Fruit fly (Drosophila melanogaster): ENCODE measurements around the gene nub.

nub gene

DNA sequence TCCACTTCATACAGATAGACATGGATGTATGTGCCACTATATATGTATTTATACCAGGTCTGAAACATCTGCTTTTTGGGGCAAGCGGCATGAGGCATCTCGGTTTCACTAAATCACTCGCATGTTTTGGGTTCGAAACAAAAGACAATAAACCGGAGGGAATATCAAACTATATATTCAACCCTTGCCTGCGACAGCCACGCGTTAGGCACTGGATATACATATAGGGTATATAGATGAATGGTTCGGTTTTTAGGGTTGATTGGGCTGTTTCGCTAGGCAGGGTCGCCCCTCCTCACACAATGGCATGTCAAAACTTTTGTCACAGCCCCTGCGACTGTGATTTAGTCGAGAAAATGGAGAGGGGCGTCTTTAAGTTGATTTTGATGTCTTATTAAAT lies 35.7 kb downstream of the nub start:
- no peak for TF ChIP-seq noc (tag; optimal IDR thresholded peaks at IDR 0.05)

DNA sequence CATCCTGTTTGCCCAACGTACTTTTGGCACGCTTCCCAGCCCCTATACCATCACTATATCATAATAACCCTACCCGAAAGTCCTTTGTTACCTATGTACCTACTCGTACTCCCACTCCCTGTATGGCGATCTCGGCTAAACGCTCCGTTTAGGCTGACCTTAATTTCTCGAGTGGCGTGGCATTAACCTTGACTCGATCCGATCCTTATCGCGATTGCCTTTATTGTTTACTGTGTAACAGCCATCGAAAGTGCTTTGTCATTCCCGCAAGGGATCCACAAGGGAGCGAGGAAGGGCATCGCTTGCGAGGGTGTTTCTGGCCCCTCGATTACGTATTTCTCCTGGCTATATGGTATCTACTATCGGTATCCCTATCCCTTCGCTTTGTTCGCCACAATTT lies 45.7 kb downstream of the nub start:
- no peak for TF ChIP-seq noc (tag; optimal IDR thresholded peaks at IDR 0.05)

DNA sequence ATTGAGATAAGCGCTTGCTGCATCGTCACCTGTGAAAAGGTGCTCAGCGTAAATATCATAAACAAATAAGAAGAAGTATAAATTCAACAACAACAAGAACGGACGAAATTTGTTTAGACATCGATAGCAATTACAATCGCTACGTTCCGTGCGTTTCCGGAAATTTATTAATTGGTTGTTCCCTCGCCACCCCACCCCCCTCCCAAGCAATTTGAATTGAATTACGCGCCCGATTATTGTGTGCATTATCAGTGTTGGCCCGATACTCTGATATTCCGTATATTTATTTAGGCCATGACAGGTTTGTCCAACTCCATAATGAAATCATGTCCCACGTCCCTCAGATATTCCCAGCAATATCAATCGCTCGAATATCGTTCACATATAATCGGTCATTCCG lies 54.1 kb downstream of the nub start:
- TF ChIP-seq noc (tag; optimal IDR thresholded peaks at IDR 0.05), result peak; percentile 37

DNA sequence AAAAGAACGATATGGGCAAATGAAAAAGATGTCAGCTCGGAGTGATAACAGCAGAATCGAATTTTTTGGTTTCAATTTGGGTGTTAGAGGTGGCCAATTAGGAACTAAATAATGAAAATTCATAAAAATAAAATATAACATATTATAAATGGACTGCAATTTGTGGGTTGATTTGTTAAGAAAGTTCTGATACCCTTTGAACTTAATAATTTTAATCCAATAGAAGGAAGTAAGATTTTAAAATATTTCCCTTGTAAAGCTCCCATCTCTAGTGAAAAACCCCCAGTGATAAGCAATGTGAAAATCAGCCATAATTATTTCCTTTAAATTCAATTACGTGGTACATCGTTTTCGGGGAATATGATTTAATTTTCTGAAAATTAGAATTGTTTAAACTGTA lies 56.9 kb downstream of the nub start:
- TF ChIP-seq noc (tag; optimal IDR thresholded peaks at IDR 0.05), result peak; percentile 49

DNA sequence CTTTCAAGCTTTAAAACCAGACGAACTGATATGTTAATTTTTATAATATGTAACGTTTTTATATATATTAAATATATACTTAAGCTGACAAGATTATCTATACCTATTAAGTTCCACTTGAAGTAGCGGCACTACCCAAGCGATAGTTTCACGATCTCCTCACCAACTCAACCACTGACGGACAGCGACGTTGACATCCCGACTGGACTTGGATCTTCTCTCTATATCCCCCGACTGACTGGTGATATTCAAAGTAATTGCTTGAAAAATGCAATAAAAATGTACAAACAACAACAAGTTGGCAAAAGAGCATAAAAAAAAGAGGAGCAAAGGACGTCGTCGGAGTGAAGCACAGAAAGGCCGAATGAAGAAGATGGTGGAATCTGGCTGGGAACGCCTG lies 58.8 kb downstream of the nub start, which contains the start of gene Ref2:
Ref2 (minus strand) TSS at position 101 of the 400 bp plus-strand sequence.
- no peak for TF ChIP-seq noc (tag; optimal IDR thresholded peaks at IDR 0.05)

DNA sequence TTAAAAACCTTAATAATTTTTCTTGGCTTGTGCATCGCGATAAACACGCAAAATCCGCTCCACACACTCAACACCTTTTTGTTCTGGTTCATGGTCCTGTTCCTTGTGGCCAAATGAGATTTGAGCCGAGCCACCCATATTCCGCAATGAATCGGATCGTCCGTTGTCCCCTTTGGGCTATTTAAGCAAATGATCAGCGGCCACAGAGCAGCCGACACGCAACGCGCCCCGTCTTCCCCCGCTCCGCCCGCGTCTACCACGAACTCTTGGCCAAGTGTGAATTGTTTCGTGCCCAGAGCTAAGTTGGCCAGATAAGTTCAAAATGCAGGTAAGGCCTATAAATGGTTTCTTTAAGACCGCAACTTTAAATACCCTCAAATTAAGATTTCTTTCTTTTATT lies 63.6 kb downstream of the nub start:
- no peak for TF ChIP-seq noc (tag; optimal IDR thresholded peaks at IDR 0.05)

DNA sequence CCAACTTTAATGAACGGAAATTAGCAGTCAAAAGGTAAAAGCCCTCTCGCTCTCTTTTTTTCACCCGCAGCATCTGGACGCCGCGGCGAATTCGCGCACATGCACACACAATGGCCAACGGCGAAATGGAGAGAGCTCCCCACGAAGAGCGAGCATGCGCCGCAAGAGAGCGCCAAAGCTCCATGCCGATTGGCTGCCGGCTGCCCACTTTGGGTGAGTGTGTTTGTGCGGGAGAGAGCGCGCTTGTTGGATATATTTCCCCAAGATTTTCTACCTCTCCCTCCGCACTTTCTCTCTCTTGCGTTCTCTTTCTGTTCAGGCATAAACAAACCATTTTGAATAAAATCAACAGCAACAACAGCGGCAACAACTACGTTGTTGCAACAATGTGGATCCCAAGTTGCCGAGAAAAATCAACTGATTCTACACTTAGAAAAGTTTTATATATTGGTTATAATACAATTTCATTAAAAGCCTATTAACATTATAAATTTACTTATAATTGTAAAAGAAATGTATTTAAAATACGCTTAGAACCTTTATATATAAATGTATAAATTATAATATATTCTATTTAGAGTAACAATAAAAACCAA lies 68.4 kb downstream of the nub start:
- TF ChIP-seq noc (tag; optimal IDR thresholded peaks at IDR 0.05), result no peak

- TF ChIP-seq noc (tag; optimal IDR thresholded peaks at IDR 0.05), result no peak
Observed at dm6 chr2L:12656865-12657264, 69.4 kb downstream of the nub start, which contains the start of gene pdm2. TSS of gene pdm2 (plus strand) at chr2L:12657165.

DNA sequence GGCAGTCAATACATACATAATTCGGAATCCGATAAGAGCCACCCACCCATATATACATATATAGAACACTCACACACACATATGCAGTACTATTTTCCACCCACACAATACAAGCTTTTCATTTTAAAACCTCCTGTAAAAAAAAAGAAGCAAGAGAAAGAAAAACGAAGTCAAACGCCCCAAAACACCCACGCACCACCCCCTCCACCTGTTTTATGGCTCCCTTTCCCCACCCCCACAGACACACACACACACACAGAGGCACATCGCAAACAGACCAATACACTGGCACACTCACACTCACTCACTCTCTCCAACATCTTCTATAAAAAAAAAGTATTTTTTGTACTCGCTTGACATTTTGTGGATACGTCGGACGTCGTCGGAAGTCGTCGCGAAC lies 69.9 kb downstream of the nub start:
- TF ChIP-seq noc (tag; optimal IDR thresholded peaks at IDR 0.05), result no peak

DNA sequence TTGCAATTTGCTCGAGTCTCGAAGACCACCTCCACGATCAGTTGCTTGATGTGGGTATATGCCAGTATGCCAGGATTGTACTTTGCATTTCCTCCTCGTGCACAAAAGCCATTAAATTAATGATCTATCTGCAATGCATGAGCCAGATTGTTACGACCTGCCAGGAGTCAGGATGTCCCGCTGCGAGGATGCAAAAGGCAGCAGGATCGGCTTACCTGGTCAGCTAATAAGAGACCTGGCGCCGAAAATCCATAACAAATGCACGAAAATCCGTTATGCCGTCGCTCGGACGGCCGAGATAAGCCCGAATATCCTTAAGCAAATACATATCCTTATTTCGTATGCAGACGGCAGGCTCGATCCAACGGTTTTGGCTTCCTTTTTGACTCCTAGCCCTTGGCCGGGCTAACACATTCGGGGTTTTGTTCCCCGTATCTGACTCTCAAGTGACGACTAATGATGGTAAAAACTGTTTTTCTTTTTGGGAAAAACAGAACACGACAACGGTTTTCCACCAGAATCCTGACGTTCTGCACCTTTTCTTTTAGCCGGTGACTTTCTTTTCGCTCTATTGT lies 78.7 kb downstream of the nub start:
- no peak for TF ChIP-seq noc (tag; optimal IDR thresholded peaks at IDR 0.05)

dm6 chr2L:12669614-12670013 lies 82.2 kb downstream of the nub start, which contains the start of gene Nepl7:
TSS of gene Nepl7 (minus strand) at chr2L:12669714.
- TF ChIP-seq noc (tag; optimal IDR thresholded peaks at IDR 0.05), result no peak

DNA sequence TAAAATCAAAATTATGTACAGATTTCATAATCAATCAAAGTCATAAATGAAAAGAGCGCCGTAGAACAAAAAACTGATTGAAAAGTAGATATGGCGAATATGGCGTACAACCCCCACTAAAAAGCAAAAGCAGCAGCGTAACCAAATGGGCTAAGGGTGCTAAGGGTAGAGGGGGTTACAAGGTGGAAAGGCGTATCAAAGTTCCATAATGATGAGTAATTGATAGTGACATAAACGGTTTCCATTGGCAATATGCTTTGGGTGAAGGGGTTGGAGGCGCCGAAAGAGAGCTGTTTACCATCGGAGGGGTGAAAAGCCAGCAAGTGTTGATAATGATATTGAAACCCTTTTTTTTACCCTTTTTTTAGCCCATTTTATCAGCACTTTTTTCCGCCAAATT lies 84.9 kb downstream of the nub start:
- TF ChIP-seq noc (tag; optimal IDR thresholded peaks at IDR 0.05), result no peak

DNA sequence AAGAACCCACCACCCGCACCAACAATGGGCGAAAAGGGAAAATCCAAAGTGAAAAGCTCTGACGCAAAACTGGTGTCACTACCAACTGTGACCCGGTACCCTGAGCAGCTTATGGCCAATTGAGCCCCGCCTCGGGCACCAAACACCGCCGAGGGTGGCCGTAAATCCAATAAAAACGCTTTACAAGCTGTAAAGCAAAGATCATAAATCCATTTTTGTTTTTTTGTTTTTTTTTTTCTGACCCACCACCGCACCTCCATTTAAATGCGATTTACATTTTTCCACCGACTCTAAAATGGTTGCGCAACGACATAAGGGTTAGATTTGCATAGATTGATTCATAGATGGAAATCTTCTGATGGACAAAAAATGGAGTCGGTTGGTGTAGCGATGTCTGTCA lies 86.9 kb downstream of the nub start:
- TF ChIP-seq noc (tag; optimal IDR thresholded peaks at IDR 0.05), result no peak
